Worm (Caenorhabditis elegans): ENCODE measurements around the gene F31F6.3.

The F31F6.3 gene

ce11 chrX:14851904-14852303 is 20.8 kb downstream of the F31F6.3 start:
- TF ChIP-seq hmbx-1 (tag; optimal IDR thresholded peaks at IDR 0.05) (no peak), aly-1 (tag; optimal IDR thresholded peaks at IDR 0.05) (no peak), ceh-13 (GFP tag; optimal IDR thresholded peaks at IDR 0.05) (no peak), flt-1 (GFP tag; IDR thresholded peaks at IDR 0.05) (no peak), sea-1 (GFP tag; conservative IDR thresholded peaks at IDR 0.05) (no peak), scrt-1 (GFP tag; IDR thresholded peaks at IDR 0.05) (no peak), ama-1 (optimal IDR thresholded peaks at IDR 0.05) (no peak), tbx-11 (GFP tag; IDR thresholded peaks at IDR 0.05) (no peak)

DNA sequence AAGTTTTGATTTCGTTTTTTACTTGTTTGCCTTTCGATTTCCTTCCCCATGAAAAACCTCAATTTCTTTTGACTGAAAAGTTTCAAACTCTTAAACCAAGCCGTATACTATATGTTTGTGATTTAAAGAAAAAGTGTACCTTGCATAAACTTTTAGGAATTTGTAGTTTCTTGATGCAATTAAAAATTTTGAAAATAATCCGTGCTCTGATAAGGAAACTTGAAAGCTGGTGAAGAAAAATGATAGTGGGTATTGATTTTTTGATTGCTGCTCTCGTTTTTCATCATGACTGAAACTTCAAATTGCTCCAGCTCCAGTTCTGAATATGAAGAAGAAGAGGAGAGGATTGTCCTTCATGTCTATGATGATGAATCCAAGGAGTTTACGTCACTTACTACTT is 23.6 kb downstream of the F31F6.3 start, which contains the start of gene acd-3:
Gene acd-3 (plus strand): TSS at position 222 of the 400 bp plus-strand sequence.
- TF ChIP-seq tra-4 (tag; optimal IDR thresholded peaks at IDR 0.05), result no peak
- no peak for TF ChIP-seq B0310.2 (tag; optimal IDR thresholded peaks at IDR 0.05)
- no peak for TF ChIP-seq flt-1 (GFP tag; IDR thresholded peaks at IDR 0.05)
- TF ChIP-seq ceh-36 (tag; optimal IDR thresholded peaks at IDR 0.05), result no peak
- TF ChIP-seq hmbx-1 (tag; optimal IDR thresholded peaks at IDR 0.05), result no peak
- no peak for TF ChIP-seq ama-1 (optimal IDR thresholded peaks at IDR 0.05)
- no peak for TF ChIP-seq aly-1 (tag; optimal IDR thresholded peaks at IDR 0.05)
- no peak for TF ChIP-seq hnd-1 (tag; optimal IDR thresholded peaks at IDR 0.05)
- no peak for TF ChIP-seq ceh-13 (GFP tag; optimal IDR thresholded peaks at IDR 0.05)
- TF ChIP-seq scrt-1 (GFP tag; IDR thresholded peaks at IDR 0.05), result no peak
- TF ChIP-seq tbx-37 (GFP tag; conservative IDR thresholded peaks at IDR 0.05), result no peak
- TF ChIP-seq F13C5.2 (tag; optimal IDR thresholded peaks at IDR 0.05), result no peak
- TF ChIP-seq pes-1 (GFP tag; IDR thresholded peaks at IDR 0.05), result no peak
- no peak for TF ChIP-seq ets-7 (tag; optimal IDR thresholded peaks at IDR 0.05)
- TF ChIP-seq sea-1 (GFP tag; conservative IDR thresholded peaks at IDR 0.05), result no peak
- TF ChIP-seq hmg-4 (GFP tag; optimal IDR thresholded peaks at IDR 0.05), result no peak
- TF ChIP-seq tbx-11 (GFP tag; IDR thresholded peaks at IDR 0.05), result no peak

DNA sequence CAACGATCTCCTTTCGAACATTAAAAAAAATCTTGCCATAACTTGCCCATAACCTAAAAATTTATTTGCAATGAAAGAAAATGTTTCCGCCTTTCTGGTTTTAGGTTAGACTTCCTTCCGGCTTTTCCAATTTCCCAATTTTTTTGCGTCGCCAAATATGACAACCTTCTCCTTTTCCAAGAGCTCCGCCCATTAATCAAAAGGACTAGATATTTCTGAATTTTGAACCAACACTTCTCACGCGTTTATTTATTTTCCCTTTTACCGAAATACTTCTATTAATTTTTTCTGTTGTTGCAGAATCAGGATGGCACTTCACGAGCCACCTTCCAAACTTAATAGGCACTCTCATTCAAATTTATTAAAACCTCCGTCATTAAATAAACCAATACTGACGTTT is 27.0 kb downstream of the F31F6.3 start, which contains the start of gene egrh-1:
Gene egrh-1 (plus strand): TSS at position 301 of the 400 bp plus-strand sequence.
- TF ChIP-seq sea-1 (GFP tag; conservative IDR thresholded peaks at IDR 0.05) (no peak), ets-7 (tag; optimal IDR thresholded peaks at IDR 0.05) (no peak), scrt-1 (GFP tag; IDR thresholded peaks at IDR 0.05) (no peak), tbx-37 (GFP tag; conservative IDR thresholded peaks at IDR 0.05) (no peak), aly-1 (tag; optimal IDR thresholded peaks at IDR 0.05) (no peak), flt-1 (GFP tag; IDR thresholded peaks at IDR 0.05) (no peak), hmg-4 (GFP tag; optimal IDR thresholded peaks at IDR 0.05) (no peak), ama-1 (optimal IDR thresholded peaks at IDR 0.05) (no peak), ceh-13 (GFP tag; optimal IDR thresholded peaks at IDR 0.05) (no peak), hnd-1 (tag; optimal IDR thresholded peaks at IDR 0.05) (no peak), ceh-36 (tag; optimal IDR thresholded peaks at IDR 0.05) (no peak), hmbx-1 (tag; optimal IDR thresholded peaks at IDR 0.05) (no peak), B0310.2 (tag; optimal IDR thresholded peaks at IDR 0.05) (no peak), tbx-11 (GFP tag; IDR thresholded peaks at IDR 0.05) (no peak), pes-1 (GFP tag; IDR thresholded peaks at IDR 0.05) (no peak), F13C5.2 (tag; optimal IDR thresholded peaks at IDR 0.05) (no peak), tra-4 (tag; optimal IDR thresholded peaks at IDR 0.05) (no peak)

DNA sequence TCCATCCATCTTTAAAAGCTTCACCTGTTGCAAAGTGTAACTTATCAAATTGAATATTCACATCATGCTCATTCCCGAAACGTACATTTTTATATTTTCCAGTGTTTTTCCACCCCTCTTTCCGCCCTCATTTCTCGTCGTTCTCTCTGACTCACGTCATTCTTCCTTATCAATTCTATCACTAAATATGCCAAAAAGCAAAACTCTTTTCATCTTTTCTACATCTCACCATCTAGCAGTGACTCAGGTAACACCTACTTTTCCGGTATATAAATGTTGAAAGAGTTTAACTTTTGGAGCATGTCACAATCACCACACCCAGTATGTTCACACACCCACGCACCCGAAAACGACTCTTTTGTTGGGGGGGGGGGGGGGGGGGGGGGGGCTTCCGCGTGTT is 28.2 kb downstream of the F31F6.3 start:
- TF ChIP-seq hmg-4 (GFP tag; optimal IDR thresholded peaks at IDR 0.05) (no peak), tbx-37 (GFP tag; conservative IDR thresholded peaks at IDR 0.05) (no peak), sea-1 (GFP tag; conservative IDR thresholded peaks at IDR 0.05) (no peak), ets-7 (tag; optimal IDR thresholded peaks at IDR 0.05) (no peak), hnd-1 (tag; optimal IDR thresholded peaks at IDR 0.05) (no peak), flt-1 (GFP tag; IDR thresholded peaks at IDR 0.05) (no peak), ceh-13 (GFP tag; optimal IDR thresholded peaks at IDR 0.05) (no peak), F13C5.2 (tag; optimal IDR thresholded peaks at IDR 0.05) (no peak)

DNA sequence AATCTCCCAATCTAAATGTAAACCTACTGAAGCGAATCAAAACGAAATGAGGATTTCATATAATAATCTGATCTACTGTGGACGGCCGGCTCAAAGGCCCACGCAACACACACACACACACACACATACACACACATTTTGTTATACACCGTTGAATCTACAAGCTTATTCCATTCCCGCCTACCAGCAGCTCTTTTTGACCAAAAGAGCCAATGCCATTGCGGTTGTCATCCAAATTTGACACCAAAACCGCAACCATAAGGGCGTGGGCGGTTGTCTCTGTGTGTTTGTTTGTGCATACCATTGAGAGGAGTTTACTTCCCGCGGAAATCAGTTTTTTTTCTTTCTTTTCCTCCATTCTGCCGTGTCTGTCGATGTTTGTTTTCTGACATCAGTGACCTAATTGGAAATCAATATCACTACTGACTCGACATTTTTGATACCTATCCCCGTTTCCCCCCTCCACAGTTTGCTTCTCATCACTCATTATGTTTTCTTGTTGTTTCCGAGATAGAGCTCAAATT is 29.8 kb downstream of the F31F6.3 start:
- no peak for TF ChIP-seq ceh-13 (GFP tag; optimal IDR thresholded peaks at IDR 0.05)

DNA sequence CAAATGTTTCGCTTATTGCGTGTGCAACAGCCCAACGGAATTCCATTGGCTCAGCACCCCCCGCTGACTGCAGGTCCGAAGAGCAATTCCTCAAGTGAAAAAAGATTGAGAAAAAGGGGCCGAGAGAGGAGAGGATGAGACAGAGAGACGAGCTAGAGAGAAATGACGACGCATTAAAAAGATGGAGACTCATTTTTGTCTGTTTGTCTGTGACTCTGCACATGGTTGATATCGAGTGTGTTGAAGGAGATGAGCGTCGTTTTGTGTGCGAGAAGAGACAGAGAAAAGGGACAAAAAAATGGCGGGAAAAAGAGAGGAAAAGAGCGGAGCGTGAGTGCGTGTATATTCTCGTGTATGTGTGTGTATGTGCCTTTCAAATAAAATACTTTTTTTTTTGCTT is 31.6 kb downstream of the F31F6.3 start:
- TF ChIP-seq hnd-1 (tag; optimal IDR thresholded peaks at IDR 0.05) (no peak), ceh-36 (tag; optimal IDR thresholded peaks at IDR 0.05) (no peak), sea-1 (GFP tag; conservative IDR thresholded peaks at IDR 0.05) (0 out of 2 replicates have a peak, but pooled peaks have one; percentile 39), F13C5.2 (tag; optimal IDR thresholded peaks at IDR 0.05) (peak; percentile 73), tbx-11 (GFP tag; IDR thresholded peaks at IDR 0.05) (no peak), hmg-4 (GFP tag; optimal IDR thresholded peaks at IDR 0.05) (peak; percentile 82), pes-1 (GFP tag; IDR thresholded peaks at IDR 0.05) (no peak)

- no peak for TF ChIP-seq ama-1 (optimal IDR thresholded peaks at IDR 0.05)
- TF ChIP-seq tra-4 (tag; optimal IDR thresholded peaks at IDR 0.05), result no peak
- no peak for TF ChIP-seq B0310.2 (tag; optimal IDR thresholded peaks at IDR 0.05)
- TF ChIP-seq hmbx-1 (tag; optimal IDR thresholded peaks at IDR 0.05), result no peak
- TF ChIP-seq ceh-13 (GFP tag; optimal IDR thresholded peaks at IDR 0.05), result no peak
- TF ChIP-seq ceh-36 (tag; optimal IDR thresholded peaks at IDR 0.05), result no peak
- no peak for TF ChIP-seq sea-1 (GFP tag; conservative IDR thresholded peaks at IDR 0.05)
- TF ChIP-seq ets-7 (tag; optimal IDR thresholded peaks at IDR 0.05), result no peak
- no peak for TF ChIP-seq hnd-1 (tag; optimal IDR thresholded peaks at IDR 0.05)
Measured at ce11 chrX:14838339-14838738, 34.3 kb downstream of the F31F6.3 start.

DNA sequence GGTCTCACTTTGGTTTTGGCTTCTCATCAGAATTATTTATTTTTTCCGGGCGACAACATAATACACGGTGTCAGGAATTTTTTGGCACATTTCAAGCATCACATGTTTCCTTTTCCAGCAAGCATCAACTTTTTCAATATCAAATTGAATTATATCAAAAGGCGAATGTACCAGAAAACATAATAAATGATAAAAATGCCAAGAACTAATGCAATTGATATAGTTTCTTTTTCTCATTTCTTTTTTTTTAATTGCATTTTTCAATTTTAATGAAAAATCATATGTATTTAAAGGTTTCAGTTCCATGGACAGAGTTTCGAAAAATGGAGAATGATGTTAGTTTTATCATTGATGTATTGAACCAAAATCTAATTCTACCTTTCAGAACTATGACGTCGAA is 41.1 kb downstream of the F31F6.3 start, which contains the start of gene dpf-2:
Gene dpf-2 (plus strand): TSS at position 301 of the 400 bp plus-strand sequence.
- TF ChIP-seq ceh-36 (tag; optimal IDR thresholded peaks at IDR 0.05), result no peak
- TF ChIP-seq pes-1 (GFP tag; IDR thresholded peaks at IDR 0.05), result no peak
- no peak for TF ChIP-seq ceh-13 (GFP tag; optimal IDR thresholded peaks at IDR 0.05)
- no peak for TF ChIP-seq flt-1 (GFP tag; IDR thresholded peaks at IDR 0.05)
- TF ChIP-seq B0310.2 (tag; optimal IDR thresholded peaks at IDR 0.05), result no peak
- TF ChIP-seq F13C5.2 (tag; optimal IDR thresholded peaks at IDR 0.05), result no peak
- TF ChIP-seq hmg-4 (GFP tag; optimal IDR thresholded peaks at IDR 0.05), result no peak

All from whole organism, early embryonic.